Fruit fly (Drosophila melanogaster): ENCODE data around the gene Trf2.

DNA sequence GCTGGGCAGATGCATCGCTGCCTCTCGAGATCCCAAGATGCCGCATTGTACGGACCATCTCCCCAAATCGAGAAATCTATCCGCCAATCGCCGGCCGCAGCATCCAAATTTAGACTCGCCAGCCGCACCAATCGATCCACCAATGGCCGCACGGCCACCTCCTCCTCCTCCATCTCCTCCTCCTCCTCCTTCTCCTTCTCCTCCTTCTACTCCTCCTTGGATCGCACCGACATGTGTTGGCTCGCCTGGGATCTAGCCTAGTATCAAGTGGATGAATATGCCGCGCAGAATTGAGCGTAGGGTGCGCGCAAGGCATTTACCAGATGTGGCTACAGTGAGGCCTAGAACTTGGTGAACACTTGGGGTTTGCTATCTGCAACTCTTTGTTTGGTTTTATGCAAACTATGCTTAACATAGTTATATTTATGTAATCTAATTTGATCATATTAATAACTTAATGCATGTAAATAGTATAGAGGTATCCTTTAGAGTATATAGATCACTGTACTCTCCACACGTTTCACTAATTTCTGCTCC, 46.0 kb downstream of the Trf2 start, which contains the start of gene org-1:
- TF ChIP-seq CG10462 (GFP tag; optimal IDR thresholded peaks at IDR 0.05): peak; percentile 91
- TF ChIP-seq hth (optimal IDR thresholded peaks at IDR 0.05): no peak
- peak; percentile 97 for TF ChIP-seq CG33557 (GFP tag; optimal IDR thresholded peaks at IDR 0.05)
- peak; percentile 90 for TF ChIP-seq CG18599 (GFP tag; optimal IDR thresholded peaks at IDR 0.05)
- peak; percentile 94 for TF ChIP-seq ro (GFP tag; IDR thresholded peaks at IDR 0.05)
- TF ChIP-seq Hsf (GFP tag; optimal IDR thresholded peaks at IDR 0.05): peak; percentile 91
- no peak for TF ChIP-seq amos (GFP tag; IDR thresholded peaks at IDR 0.05; ENCODE audit: partially characterized antibody)
- peak; percentile 7 for TF ChIP-seq HLHmδ (GFP tag; optimal IDR thresholded peaks at IDR 0.05)
- TF ChIP-seq CG18011 (GFP tag; optimal IDR thresholded peaks at IDR 0.05): peak; percentile 66
- peak; percentile 91 for TF ChIP-seq MTF-1 (GFP tag; optimal IDR thresholded peaks at IDR 0.05; ENCODE audit: borderline replicate concordance)
- TF ChIP-seq Abd-B (GFP tag; optimal IDR thresholded peaks at IDR 0.05): peak; percentile 94
- TF ChIP-seq CG14014 (GFP tag; IDR thresholded peaks at IDR 0.05): peak; percentile 96
- TF ChIP-seq Xbp1 (GFP tag; optimal IDR thresholded peaks at IDR 0.05): peak; percentile 96

All from whole organism, embryonic.